Fruit fly (Drosophila melanogaster) whole organism, embryonic: ENCODE data around the gene CG3104.

Experiments
- Adf1 ChIP-seq: fragments of 200-800 bp; sonication (Bioruptor generic); IDR thresholded peaks from 2 replicates; pipeline ENCODE4 v1.3.6; 2022; ENCODE audit warnings: missing biosample characterization, missing genetic modification characterization
- Aef1 ChIP-seq: fragments of 200-800 bp; sonication (Bioruptor generic); IDR thresholded peaks from 3 replicates; pipeline ENCODE4 v1.3.6; 2022; ENCODE audit warnings: missing biosample characterization, missing genetic modification characterization
- Awh ChIP-seq: fragments of 200-800 bp; sonication (Bioruptor generic); IDR thresholded peaks from 2 replicates; pipeline ENCODE4, ENCODE4 v1.3.6; 2022; ENCODE audit warnings: missing biosample characterization, missing genetic modification characterization
- CG10209 ChIP-seq: fragments of 200-800 bp; sonication (Bioruptor generic); optimal IDR thresholded peaks from 3 replicates; lab custom pipeline; 2017; ENCODE audit warnings: missing biosample characterization, mild to moderate bottlenecking, missing genetic modification characterization, missing genetic modification reagents
- CG10654 ChIP-seq: fragments of 200-800 bp; sonication (Bioruptor generic); optimal IDR thresholded peaks from 2 replicates; lab custom pipeline; 2016; ENCODE audit warnings: missing biosample characterization, missing genetic modification characterization
- CG11696 ChIP-seq: fragments of 200-800 bp; sonication (Bioruptor generic); IDR thresholded peaks from 2 replicates; pipeline ENCODE4 v1.3.6; 2022; ENCODE audit warnings: missing biosample characterization, missing genetic modification characterization
- CG12071 ChIP-seq: fragments of 200-800 bp; sonication (Bioruptor generic); optimal IDR thresholded peaks from 3 replicates; lab custom pipeline; 2018; ENCODE audit warnings: missing biosample characterization, mild to moderate bottlenecking, missing genetic modification characterization
- CG13123 ChIP-seq: fragments of 200-800 bp; sonication (Bioruptor generic); optimal IDR thresholded peaks from 2 replicates; lab custom pipeline; 2016; ENCODE audit warnings: missing biosample characterization, missing genetic modification characterization
- CG13424 ChIP-seq: fragments of 200-800 bp; sonication (Bioruptor generic); optimal IDR thresholded peaks from 2 replicates; lab custom pipeline; 2019; ENCODE audit warnings: missing biosample characterization, mild to moderate bottlenecking, missing genetic modification characterization, moderate library complexity
- CG13624 ChIP-seq: fragments of 200-800 bp; sonication (Bioruptor generic); optimal IDR thresholded peaks from 2 replicates; lab custom pipeline; 2016; ENCODE audit warnings: missing biosample characterization, missing genetic modification characterization
- CG14050 ChIP-seq: fragments of 200-800 bp; sonication (Bioruptor generic); IDR thresholded peaks from 3 replicates; pipeline ENCODE4 v1.3.6; 2022; ENCODE audit warnings: missing biosample characterization, missing genetic modification characterization
- CG1603 ChIP-seq: fragments of 200-800 bp; sonication (Bioruptor generic); optimal IDR thresholded peaks from 2 replicates; lab custom pipeline; 2019; ENCODE audit warnings: missing biosample characterization, mild to moderate bottlenecking, missing genetic modification characterization, moderate library complexity
- CG17802 ChIP-seq: fragments of 200-800 bp; sonication (Bioruptor generic); optimal IDR thresholded peaks from 2 replicates; lab custom pipeline; 2018; ENCODE audit warnings: missing biosample characterization, mild to moderate bottlenecking, missing genetic modification characterization, moderate library complexity
- CG2678 ChIP-seq: fragments of 200-800 bp; sonication (Bioruptor generic); optimal IDR thresholded peaks from 3 replicates; lab custom pipeline; 2019; ENCODE audit warnings: missing biosample characterization, mild to moderate bottlenecking, missing genetic modification characterization, moderate library complexity
- CG4360 ChIP-seq: fragments of 200-800 bp; sonication (Bioruptor generic); IDR thresholded peaks from 2 replicates; pipeline ENCODE4 v1.3.6; 2022; ENCODE audit warnings: missing biosample characterization, missing genetic modification characterization
- CG6254 ChIP-seq: fragments of 200-800 bp; sonication (Bioruptor generic); optimal IDR thresholded peaks from 3 replicates; lab custom pipeline; 2017; ENCODE audit warnings: mild to moderate bottlenecking, missing biosample characterization, missing genetic modification reagents, missing genetic modification characterization
- CG7786 ChIP-seq: fragments of 200-800 bp; sonication (Bioruptor generic); optimal IDR thresholded peaks from 2 replicates; lab custom pipeline; 2016; ENCODE audit warnings: missing biosample characterization, missing genetic modification characterization
- CG8089 ChIP-seq: fragments of 200-800 bp; sonication (Bioruptor generic); optimal IDR thresholded peaks from 3 replicates; lab custom pipeline; 2016; ENCODE audit warnings: missing biosample characterization, missing genetic modification characterization
- CG8281 ChIP-seq: fragments of 200-800 bp; sonication (Bioruptor generic); optimal IDR thresholded peaks from 2 replicates; lab custom pipeline; 2018; ENCODE audit warnings: missing biosample characterization, mild to moderate bottlenecking, missing genetic modification characterization, moderate library complexity
- CG8388 ChIP-seq: fragments of 200-800 bp; sonication (Bioruptor generic); optimal IDR thresholded peaks from 2 replicates; lab custom pipeline; 2019; ENCODE audit warnings: missing biosample characterization, mild to moderate bottlenecking, missing genetic modification characterization, moderate library complexity
- CG9817 ChIP-seq: fragments of 200-800 bp; sonication (Bioruptor generic); optimal IDR thresholded peaks from 2 replicates; lab custom pipeline; 2018; ENCODE audit warnings: missing biosample characterization, mild to moderate bottlenecking, missing genetic modification characterization, moderate library complexity
- D19A ChIP-seq: fragments of 200-800 bp; optimal IDR thresholded peaks from 3 replicates; lab custom pipeline; 2019; ENCODE audit warnings: missing biosample characterization, mild to moderate bottlenecking, missing genetic modification characterization, moderate library complexity
- D19B ChIP-seq: fragments of 200-800 bp; sonication (Bioruptor generic); optimal IDR thresholded peaks from 2 replicates; lab custom pipeline; 2017; ENCODE audit warnings: missing biosample characterization, mild to moderate bottlenecking, missing genetic modification characterization
- Gug ChIP-seq: fragments of 200-800 bp; sonication (Bioruptor generic); IDR thresholded peaks from 4 replicates; pipeline ENCODE4 v1.3.6; 2022; ENCODE audit warnings: missing biosample characterization, missing genetic modification characterization
- Hr39 ChIP-seq: fragments of >200 bp; optimal IDR thresholded peaks from 2 replicates; lab custom pipeline; 2017
- Jarid2 ChIP-seq: fragments of 200-800 bp; sonication (Bioruptor generic); optimal IDR thresholded peaks from 3 replicates; lab custom pipeline; 2017; ENCODE audit warnings: mild to moderate bottlenecking, missing biosample characterization, missing genetic modification reagents, missing genetic modification characterization
- Kr ChIP-seq: fragments of 200-800 bp; sonication (Bioruptor generic); optimal IDR thresholded peaks from 2 replicates; lab custom pipeline; 2017; ENCODE audit warnings: missing biosample characterization, mild to moderate bottlenecking, missing genetic modification characterization
- Lhr ChIP-seq: fragments of 200-800 bp; sonication (Bioruptor generic); optimal IDR thresholded peaks from 3 replicates; lab custom pipeline; 2017; ENCODE audit warnings: mild to moderate bottlenecking, missing biosample characterization, missing genetic modification reagents, missing genetic modification characterization
- Max ChIP-seq: fragments of 200-800 bp; sonication (Bioruptor generic); optimal IDR thresholded peaks from 2 replicates; lab custom pipeline; 2016; ENCODE audit warnings: missing biosample characterization, mild to moderate bottlenecking, missing genetic modification characterization
- NC2α ChIP-seq: fragments of 200-800 bp; sonication (Bioruptor generic); optimal IDR thresholded peaks from 2 replicates; lab custom pipeline; 2016; ENCODE audit warnings: missing biosample characterization, missing genetic modification characterization
- NFAT ChIP-seq: fragments of 200-800 bp; sonication (Bioruptor generic); IDR thresholded peaks from 2 replicates; pipeline ENCODE4 v1.3.6; 2022; ENCODE audit warnings: missing biosample characterization, missing genetic modification characterization
- Nf-YC ChIP-seq: fragments of 200-800 bp; optimal IDR thresholded peaks from 3 replicates; lab custom pipeline; 2019; ENCODE audit warnings: missing biosample characterization, mild to moderate bottlenecking, missing genetic modification characterization, moderate library complexity
- Oli ChIP-seq: fragments of 200-800 bp; sonication (Bioruptor generic); optimal IDR thresholded peaks from 2 replicates; lab custom pipeline; 2018; ENCODE audit warnings: missing biosample characterization, mild to moderate bottlenecking, missing genetic modification characterization, moderate library complexity
- Pdp1 ChIP-seq, 2 experiments: fragments of 200-800 bp; sonication (Bioruptor generic); optimal IDR thresholded peaks; 3 replicates each; lab custom pipeline; 2016; ENCODE audit warnings: missing biosample characterization in 2 of 2, missing genetic modification characterization in 2 of 2, mild to moderate bottlenecking in 1 of 2, moderate library complexity in 1 of 2
- ase ChIP-seq: fragments of 200-800 bp; sonication (Bioruptor generic); IDR thresholded peaks from 3 replicates; pipeline ENCODE4 v1.3.6; 2022; ENCODE audit warnings: missing biosample characterization, missing genetic modification characterization
- dmrt99B ChIP-seq: fragments of 200-800 bp; sonication (Bioruptor generic); optimal IDR thresholded peaks from 2 replicates; lab custom pipeline; 2018; ENCODE audit warnings: missing biosample characterization, mild to moderate bottlenecking, missing genetic modification characterization, moderate library complexity
- en ChIP-seq: fragments of 200-800 bp; sonication (Bioruptor generic); optimal IDR thresholded peaks from 2 replicates; lab custom pipeline; 2016; ENCODE audit warnings: missing biosample characterization, missing genetic modification characterization
- ftz-f1 ChIP-seq: fragments of 200-800 bp; sonication (Bioruptor generic); optimal IDR thresholded peaks from 2 replicates; lab custom pipeline; 2016; ENCODE audit warnings: missing biosample characterization, missing genetic modification characterization
- h ChIP-seq: fragments of >200 bp; optimal IDR thresholded peaks from 2 replicates; lab custom pipeline; 2017
- ham ChIP-seq: fragments of 200-800 bp; sonication (Bioruptor generic); IDR thresholded peaks from 2 replicates; pipeline ENCODE4 v1.3.6; 2022; ENCODE audit warnings: missing biosample characterization, missing genetic modification characterization
- ken ChIP-seq: fragments of 200-800 bp; sonication (Bioruptor generic); IDR thresholded peaks from 3 replicates; pipeline ENCODE4 v1.3.6; 2022; ENCODE audit warnings: missing biosample characterization, missing genetic modification characterization
- lov ChIP-seq, 2 experiments: fragments of 200-800 bp in 1 of 2; fragments of >200 bp in 1 of 2; sonication (Bioruptor generic) in 1 of 2; IDR thresholded peaks in 1 of 2; optimal IDR thresholded peaks in 1 of 2; 2 replicates in 1 of 2; 3 replicates in 1 of 2; pipeline versions ENCODE4 v1.3.6 to Lab custom; 2017 to 2022; ENCODE audit warnings: missing biosample characterization in 1 of 2, missing genetic modification characterization in 1 of 2
- otp ChIP-seq: fragments of 200-800 bp; sonication (Bioruptor generic); IDR thresholded peaks from 3 replicates; pipeline ENCODE4, ENCODE4 v1.3.6; 2022; ENCODE audit warnings: missing biosample characterization, missing genetic modification characterization
- prd ChIP-seq, 3 experiments: fragments of >200 bp in 2 of 3; fragments of 200-800 bp in 1 of 3; sonication (Bioruptor generic) in 1 of 3; optimal IDR thresholded peaks in 2 of 3; IDR thresholded peaks in 1 of 3; 2 replicates in 2 of 3; 3 replicates in 1 of 3; pipeline versions ENCODE4 v1.3.6 to Lab custom; 2017 to 2022; ENCODE audit warnings: missing biosample characterization in 1 of 3, missing genetic modification characterization in 1 of 3
- pzg ChIP-seq: fragments of 200-800 bp; sonication (Bioruptor generic); optimal IDR thresholded peaks from 3 replicates; lab custom pipeline; 2018; ENCODE audit warnings: missing biosample characterization, mild to moderate bottlenecking, missing genetic modification characterization, moderate library complexity
- sim ChIP-seq: fragments of 200-800 bp; sonication (Bioruptor generic); IDR thresholded peaks from 2 replicates; pipeline ENCODE4 v1.3.6; 2022; ENCODE audit warnings: missing biosample characterization, missing genetic modification characterization
- slp2 ChIP-seq: fragments of 200-800 bp; sonication (Bioruptor generic); optimal IDR thresholded peaks from 2 replicates; lab custom pipeline; 2016; ENCODE audit warnings: missing biosample characterization, missing genetic modification characterization
- tap ChIP-seq: fragments of 200-800 bp; optimal IDR thresholded peaks from 3 replicates; lab custom pipeline; 2019; ENCODE audit warnings: missing biosample characterization, mild to moderate bottlenecking, missing genetic modification characterization, moderate library complexity
- tgo ChIP-seq: fragments of 200-800 bp; sonication (Bioruptor generic); IDR thresholded peaks from 3 replicates; pipeline ENCODE4 v1.3.6; 2022; ENCODE audit warnings: missing biosample characterization, missing genetic modification characterization

The CG3104 gene

DNA sequence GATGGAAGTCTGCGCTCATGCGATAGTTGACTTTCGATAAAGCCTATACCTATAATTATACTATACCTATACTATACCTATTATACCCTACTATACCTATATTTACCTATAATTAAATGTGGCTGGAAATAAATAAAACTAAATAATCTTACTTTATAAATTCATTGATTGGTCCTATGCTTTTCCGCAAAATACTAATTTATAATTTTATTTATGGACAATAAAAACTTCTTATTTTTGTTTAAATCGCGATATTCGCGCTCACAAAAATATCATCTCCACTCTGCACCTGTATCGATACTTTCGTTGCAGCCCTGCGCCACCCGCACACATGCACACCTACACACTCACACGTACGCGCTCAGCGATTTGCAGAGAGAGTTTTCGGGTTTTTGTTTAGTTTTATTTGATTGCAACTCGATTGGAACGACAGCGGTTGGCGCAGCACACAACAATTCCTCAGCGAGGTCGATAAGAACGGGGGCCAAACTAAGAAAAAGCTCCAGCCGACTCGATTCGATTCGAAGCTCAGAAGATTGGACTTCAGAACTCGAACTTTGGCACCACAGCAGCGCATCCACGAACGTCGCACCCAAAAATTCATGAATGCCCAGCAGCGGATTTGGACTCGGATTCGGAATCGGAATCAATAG, 19.1 kb upstream of the CG3104 start, which contains the start of gene CG8814 (continued):
- no peak for TF ChIP-seq prd (optimal IDR thresholded peaks at IDR 0.05; lab: Kevin White, UChicago)
- TF ChIP-seq prd (GFP tag; IDR thresholded peaks at IDR 0.05; lab: Robert Waterston, UW) = peak; percentile 83
- peak; percentile 61; the same call in 2 of the 3 replicates for TF ChIP-seq ken
- no peak for TF ChIP-seq ftz-f1 (GFP tag; lab: Kevin White, UChicago)
- peak; percentile 58 for TF ChIP-seq CG10209 (GFP tag; lab: Kevin White, UChicago)
- TF ChIP-seq Kr (GFP tag; lab: Kevin White, UChicago) = no peak
- peak; percentile 74 for TF ChIP-seq CG2678 (tag; lab: Kevin White, UChicago)
- peak; percentile 19 for TF ChIP-seq CG17802 (tag; lab: Kevin White, UChicago)
- no peak for TF ChIP-seq lov (optimal IDR thresholded peaks at IDR 0.05; lab: Kevin White, UChicago)
- TF ChIP-seq lov (GFP tag; IDR thresholded peaks at IDR 0.05; lab: Robert Waterston, UW) = no peak
- peak; percentile 80 for TF ChIP-seq Nf-YC (tag; lab: Kevin White, UChicago)
- TF ChIP-seq ham (GFP tag; lab: Robert Waterston, UW) = no peak
- TF ChIP-seq h (lab: Kevin White, UChicago) = no peak
- no peak for TF ChIP-seq sim
- TF ChIP-seq Hr39 = no peak
- TF ChIP-seq CG8388 (GFP tag; lab: Kevin White, UChicago) = peak; percentile 46
- peak; percentile 64 for TF ChIP-seq NFAT (GFP tag; lab: Robert Waterston, UW)
- TF ChIP-seq tgo (GFP tag; lab: Robert Waterston, UW) = peak; percentile 71
- TF ChIP-seq CG4360 (GFP tag; lab: Robert Waterston, UW) = 0 out of 2 replicates have a peak, but pooled peaks have one; percentile 9
- TF ChIP-seq Max = peak; percentile 45
- peak; percentile 34 for TF ChIP-seq CG12071
- TF ChIP-seq CG13123 (GFP tag; lab: Kevin White, UChicago) = peak; percentile 37
- peak; percentile 40 for TF ChIP-seq Adf1 (GFP tag; lab: Robert Waterston, UW)
- peak; percentile 66 for TF ChIP-seq Lhr
- TF ChIP-seq CG1603 (tag; lab: Kevin White, UChicago) = peak; percentile 42
- peak; percentile 31 for TF ChIP-seq dmrt99B
- TF ChIP-seq CG11696 (GFP tag; lab: Robert Waterston, UW) = no peak
- no peak for TF ChIP-seq CG8281 (tag; lab: Kevin White, UChicago)
- no peak for TF ChIP-seq slp2 (GFP tag; lab: Kevin White, UChicago)
- TF ChIP-seq D19A (tag; lab: Kevin White, UChicago) = peak; percentile 75
- peak; percentile 77; the same call in 3 of the 4 replicates for TF ChIP-seq Gug (GFP tag; lab: Robert Waterston, UW)
- no peak for TF ChIP-seq Awh (GFP tag; lab: Robert Waterston, UW)
- TF ChIP-seq CG13624 (GFP tag; lab: Kevin White, UChicago) = no peak
- TF ChIP-seq D19B (GFP tag; lab: Kevin White, UChicago) = peak; percentile 54
- no peak for TF ChIP-seq en (GFP tag; lab: Kevin White, UChicago)
- no peak for TF ChIP-seq NC2α (GFP tag; lab: Kevin White, UChicago)
- peak; percentile 15 for TF ChIP-seq CG7786
- TF ChIP-seq Pdp1 (GFP tag; optimal IDR thresholded peaks at IDR 0.05; lab: Kevin White, UChicago) = peak in 1 of 2 experiments; percentile 44
- peak; percentile 4 for TF ChIP-seq Oli (tag; lab: Kevin White, UChicago)
- TF ChIP-seq ase = no peak; the same call in 2 of the 3 replicates
- TF ChIP-seq CG13424 (tag; lab: Kevin White, UChicago) = peak; percentile 76
- no peak for TF ChIP-seq Jarid2
- peak; percentile 54 for TF ChIP-seq CG10654 (GFP tag; lab: Kevin White, UChicago)
- no peak for TF ChIP-seq CG6254 (GFP tag; lab: Kevin White, UChicago)
- peak; percentile 65 for TF ChIP-seq CG9817 (tag; lab: Kevin White, UChicago)
- peak; percentile 83 for TF ChIP-seq Aef1 (GFP tag; lab: Robert Waterston, UW)
- TF ChIP-seq pzg (GFP tag; lab: Kevin White, UChicago) = peak; percentile 62
- peak; percentile 53; the same call in 2 of the 3 replicates for TF ChIP-seq CG14050
- no peak for TF ChIP-seq otp (GFP tag; lab: Robert Waterston, UW)
- no peak for TF ChIP-seq tap
- TF ChIP-seq CG8089 = no peak
